Fruit fly (Drosophila melanogaster): ENCODE measurements around the gene Ugt37D1.

DNA sequence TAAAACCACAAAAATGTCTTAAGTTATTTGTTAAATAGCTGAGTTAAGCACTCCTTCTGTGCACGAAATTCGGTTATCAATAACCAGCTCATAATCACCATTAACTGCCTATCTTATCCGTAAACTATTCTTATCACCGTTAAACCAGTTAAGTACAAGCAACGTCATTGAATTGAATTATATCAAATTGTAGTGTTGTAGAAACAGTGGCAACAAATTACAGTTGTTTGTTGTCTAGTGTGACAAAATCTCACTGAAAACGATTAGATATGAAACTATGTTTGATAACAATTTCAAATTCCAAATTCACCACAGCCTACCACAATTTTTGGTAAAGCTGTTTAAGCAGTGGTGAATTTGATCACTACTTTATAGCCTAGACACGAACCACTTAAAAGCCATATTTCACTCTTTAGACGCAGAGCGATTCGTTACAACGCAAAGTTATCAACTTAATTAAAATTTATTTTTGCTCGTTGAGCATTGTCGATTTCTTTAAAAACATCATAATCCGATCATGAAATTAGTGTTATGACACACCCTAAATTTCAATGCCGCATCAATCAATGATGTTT lies 2.8 kb downstream of the Ugt37D1 start:
- no peak for TF ChIP-seq CG14711 (tag; optimal IDR thresholded peaks at IDR 0.05)
- no peak for TF ChIP-seq bab1 (GFP tag; optimal IDR thresholded peaks at IDR 0.05)
- TF ChIP-seq pad (GFP tag; optimal IDR thresholded peaks at IDR 0.05), result no peak
- TF ChIP-seq Hr96 (GFP tag; optimal IDR thresholded peaks at IDR 0.05), result no peak
- TF ChIP-seq Clk (GFP tag; optimal IDR thresholded peaks at IDR 0.05), result no peak
- peak; percentile 42 for TF ChIP-seq kay (GFP tag; ENCODE audit: borderline replicate concordance)
- no peak for TF ChIP-seq CG5204 (GFP tag; optimal IDR thresholded peaks at IDR 0.05)

All from whole organism, adult.